Worm (Caenorhabditis elegans) whole organism, late embryonic: ENCODE results near the gene amdh-1.

ENCODE experiments used
- ama-1 ChIP-seq: fragments of 150-350 bp; optimal IDR thresholded peaks from 2 replicates; lab custom pipeline; 2014
- ceh-22 ChIP-seq: sonication (generic microtip); optimal IDR thresholded peaks from 2 replicates; lab custom pipeline; 2017; ENCODE audit warnings: missing biosample characterization, missing genetic modification characterization
- eyg-1 ChIP-seq: sonication (generic microtip); optimal IDR thresholded peaks from 2 replicates; lab custom pipeline; 2016; ENCODE audit warnings: missing genotype, missing genetic modification characterization, missing compliant biosample characterization
- fkh-10 ChIP-seq: fragments of 150-350 bp; optimal IDR thresholded peaks from 2 replicates; lab custom pipeline; 2014; ENCODE audit warnings: missing biosample characterization, missing genetic modification reagents, missing genetic modification characterization
- lim-6 ChIP-seq: sonication (generic microtip); optimal IDR thresholded peaks from 2 replicates; lab custom pipeline; 2016; ENCODE audit warnings: missing genetic modification characterization, missing compliant biosample characterization
- nhr-11 ChIP-seq: fragments of 150-350 bp; optimal IDR thresholded peaks from 2 replicates; lab custom pipeline; 2014; ENCODE audit warnings: missing biosample characterization, missing genetic modification characterization
- syd-9 ChIP-seq: sonication (generic microtip); optimal IDR thresholded peaks from 2 replicates; lab custom pipeline; 2016; ENCODE audit warnings: mild to moderate bottlenecking, missing genetic modification characterization, moderate library complexity, missing compliant biosample characterization

DNA sequence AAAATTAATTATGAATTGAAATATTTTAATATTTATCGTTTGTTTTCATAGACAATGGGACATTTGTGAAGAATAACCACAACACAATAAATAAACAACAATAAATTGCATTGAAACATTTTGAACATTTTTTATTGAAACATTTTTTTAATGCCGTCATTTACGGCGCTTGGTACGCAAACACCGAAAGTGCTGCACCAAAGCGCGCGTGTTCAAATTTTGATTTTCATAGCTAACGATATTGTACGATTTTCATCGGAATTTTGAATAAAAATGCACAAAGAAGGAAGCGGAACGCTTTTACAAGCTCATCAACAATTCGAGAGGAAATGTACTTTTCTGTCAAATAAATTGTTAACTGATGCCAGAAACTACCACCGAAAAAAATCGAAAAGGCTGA is 52.2 kb downstream of the amdh-1 start:
- no peak for TF ChIP-seq lim-6 (tag; lab: Kevin White, UChicago)
- no peak for TF ChIP-seq ceh-22 (tag; lab: Kevin White, UChicago)
- TF ChIP-seq nhr-11 (tag; lab: Kevin White, UChicago), result no peak
- no peak for TF ChIP-seq fkh-10 (GFP tag; lab: Kevin White, UChicago)
- TF ChIP-seq ama-1 (lab: Kevin White, UChicago), result no peak
- TF ChIP-seq syd-9, result no peak
- no peak for TF ChIP-seq eyg-1 (tag; lab: Kevin White, UChicago)
